Worm (Caenorhabditis elegans) whole organism, L4 larva: ENCODE data around the gene Y39H10A.1.

Experiments used
- F26F4.8 ChIP-seq: fragments of 200-800 bp; sonication (Bioruptor generic); conservative IDR thresholded peaks from 2 replicates; pipeline ENCODE4 v1.3.6; 2022; ENCODE audit warnings: missing genetic modification characterization, missing compliant biosample characterization
- F49E8.2 ChIP-seq: sonication (generic microtip); optimal IDR thresholded peaks from 2 replicates; lab custom pipeline; 2016; ENCODE audit warnings: missing compliant biosample characterization, mild to moderate bottlenecking, missing genetic modification characterization, borderline replicate concordance
- aha-1 ChIP-seq: fragments of 150-350 bp; peaks from one replicate; lab custom pipeline; 2014; ENCODE audit warnings: missing biosample characterization, missing genetic modification characterization
- attf-4 ChIP-seq: sonication (generic microtip); optimal IDR thresholded peaks from 3 replicates; lab custom pipeline; 2017; ENCODE audit warnings: missing biosample characterization, missing genetic modification characterization
- ceh-62 ChIP-seq: sonication (generic microtip); optimal IDR thresholded peaks from 2 replicates; lab custom pipeline; 2017; ENCODE audit warnings: missing biosample characterization, missing genetic modification characterization
- ces-1 ChIP-seq: fragments of 150-350 bp; sonication (generic microtip); optimal IDR thresholded peaks from 4 replicates; lab custom pipeline; 2014; ENCODE audit warnings: missing biosample characterization, missing genetic modification reagents, missing genetic modification characterization
- daf-8 ChIP-seq: fragments of 200-800 bp; sonication (Bioruptor generic); IDR thresholded peaks from 2 replicates; pipeline ENCODE4 v1.3.6; 2022; ENCODE audit warnings: missing genetic modification characterization, missing compliant biosample characterization
- dmd-6 ChIP-seq: fragments of 200-800 bp; sonication (Bioruptor generic); IDR thresholded peaks from 2 replicates; pipeline ENCODE4 v1.3.6; 2022; ENCODE audit warnings: missing genetic modification reagents, missing genetic modification characterization, missing compliant biosample characterization
- dmd-9 ChIP-seq: fragments of 200-800 bp; sonication (Bioruptor generic); IDR thresholded peaks from 2 replicates; pipeline ENCODE4 v1.3.6; 2022; ENCODE audit warnings: missing genetic modification reagents, missing genetic modification characterization, missing compliant biosample characterization
- dpl-1 ChIP-seq: fragments of 150-350 bp; optimal IDR thresholded peaks from 2 replicates; lab custom pipeline; 2014; ENCODE audit warnings: missing biosample characterization, missing genetic modification reagents, missing genetic modification characterization
- hif-1 ChIP-seq, 2 experiments: sonication (generic microtip); optimal IDR thresholded peaks; 2 replicates each; lab custom pipeline; 2016 to 2017; ENCODE audit warnings: missing compliant biosample characterization in 2 of 2, missing genetic modification characterization in 2 of 2, missing genetic modification reagents in 2 of 2, missing genotype in 2 of 2, mild to moderate bottlenecking in 1 of 2
- hlh-11 ChIP-seq: fragments of 200-800 bp; sonication (Bioruptor generic); optimal IDR thresholded peaks from 2 replicates; lab custom pipeline; 2018; ENCODE audit warnings: mild to moderate bottlenecking, missing genetic modification characterization, missing compliant biosample characterization
- hlh-30 ChIP-seq: sonication (generic microtip); optimal IDR thresholded peaks from 2 replicates; lab custom pipeline; 2017; ENCODE audit warnings: antibody characterized with exemption, mild to moderate bottlenecking, missing genetic modification characterization, missing compliant biosample characterization; ENCODE audit not compliant: insufficient read depth
- jun-1 ChIP-seq: fragments of 150-350 bp; optimal IDR thresholded peaks from 2 replicates; lab custom pipeline; 2014; ENCODE audit warnings: missing biosample characterization, missing genetic modification reagents, missing genetic modification characterization
- lin-1 ChIP-seq: fragments of 200-800 bp; sonication (Bioruptor generic); IDR thresholded peaks from 2 replicates; pipeline ENCODE4 v1.3.6; 2022; ENCODE audit warnings: missing genetic modification reagents, missing genetic modification characterization, missing compliant biosample characterization
- lin-13 ChIP-seq: fragments of 150-350 bp; optimal IDR thresholded peaks from 2 replicates; lab custom pipeline; 2014; ENCODE audit warnings: missing biosample characterization, missing genetic modification reagents, missing genetic modification characterization
- lin-39 ChIP-seq: fragments of 150-350 bp; optimal IDR thresholded peaks from 2 replicates; lab custom pipeline; 2014; ENCODE audit warnings: missing biosample characterization, missing genetic modification reagents, missing genetic modification characterization
- lsy-2 ChIP-seq, 2 experiments: fragments of 150-350 bp in 1 of 2; sonication (generic microtip) in 1 of 2; optimal IDR thresholded peaks; 2 replicates each; lab custom pipeline; 2014 to 2017; ENCODE audit warnings: missing biosample characterization in 2 of 2, missing genetic modification characterization in 2 of 2
- mdt-29 ChIP-seq: fragments of 200-800 bp; sonication (Bioruptor generic); IDR thresholded peaks from 2 replicates; pipeline ENCODE4 v1.3.6; 2022; ENCODE audit warnings: missing genetic modification reagents, missing genetic modification characterization, missing compliant biosample characterization
- mxl-2 ChIP-seq: fragments of 200-800 bp; sonication (Bioruptor generic); conservative IDR thresholded peaks from 2 replicates; pipeline ENCODE4 v1.3.6; 2022; ENCODE audit warnings: missing genetic modification reagents, missing genetic modification characterization, missing compliant biosample characterization
- mxl-3 ChIP-seq: fragments of 200-800 bp; sonication (Bioruptor generic); optimal IDR thresholded peaks from 2 replicates; lab custom pipeline; 2018; ENCODE audit warnings: mild to moderate bottlenecking, missing genetic modification characterization, missing compliant biosample characterization
- nhr-102 ChIP-seq: sonication (generic microtip); optimal IDR thresholded peaks from 2 replicates; lab custom pipeline; 2016; ENCODE audit warnings: mild to moderate bottlenecking, missing genetic modification characterization, moderate library complexity, missing compliant biosample characterization
- nhr-11 ChIP-seq: fragments of 150-350 bp; optimal IDR thresholded peaks from 2 replicates; lab custom pipeline; 2014; ENCODE audit warnings: missing biosample characterization, missing genetic modification characterization
- nhr-42 ChIP-seq: fragments of 200-800 bp; sonication (Bioruptor generic); IDR thresholded peaks from 2 replicates; pipeline ENCODE4 v1.3.6; 2022; ENCODE audit warnings: missing genetic modification characterization, missing compliant biosample characterization
- nhr-77 ChIP-seq: fragments of 150-350 bp; optimal IDR thresholded peaks from 2 replicates; lab custom pipeline; 2014; ENCODE audit warnings: missing biosample characterization, missing genetic modification characterization
- pha-4 ChIP-seq, 2 experiments: fragments of 150-350 bp in 1 of 2; fragments of 200-800 bp in 1 of 2; sonication (Bioruptor generic) in 1 of 2; IDR thresholded peaks in 1 of 2; optimal IDR thresholded peaks in 1 of 2; 2 replicates each; pipeline versions ENCODE4 v1.3.6 to Lab custom; 2014 to 2022; ENCODE audit warnings: missing genetic modification characterization in 2 of 2, missing genetic modification reagents in 2 of 2, missing biosample characterization in 1 of 2, missing compliant biosample characterization in 1 of 2
- php-3 ChIP-seq: fragments of 200-800 bp; sonication (Bioruptor generic); IDR thresholded peaks from 2 replicates; pipeline ENCODE4 v1.3.6; 2022; ENCODE audit warnings: missing genetic modification reagents, missing genetic modification characterization, missing compliant biosample characterization
- pqm-1 ChIP-seq: sonication (generic microtip); optimal IDR thresholded peaks from 2 replicates; lab custom pipeline; 2017; ENCODE audit warnings: missing biosample characterization, missing genetic modification characterization
- saeg-2 ChIP-seq: fragments of 200-800 bp; sonication (Bioruptor generic); IDR thresholded peaks from 2 replicates; pipeline ENCODE4 v1.3.6; 2022; ENCODE audit warnings: missing genetic modification reagents, missing genetic modification characterization, missing compliant biosample characterization
- sdz-12 ChIP-seq: fragments of 200-800 bp; sonication (Bioruptor generic); optimal IDR thresholded peaks from 2 replicates; lab custom pipeline; 2018; ENCODE audit warnings: mild to moderate bottlenecking, missing genetic modification characterization, missing compliant biosample characterization
- set-16 ChIP-seq: fragments of 200-800 bp; sonication (Bioruptor generic); IDR thresholded peaks from 2 replicates; pipeline ENCODE4 v1.3.6; 2022; ENCODE audit warnings: missing genetic modification reagents, missing genetic modification characterization, missing compliant biosample characterization
- spr-1 ChIP-seq: sonication (generic microtip); optimal IDR thresholded peaks from 2 replicates; lab custom pipeline; 2016; ENCODE audit warnings: mild to moderate bottlenecking, missing genetic modification characterization, missing compliant biosample characterization
- unc-130 ChIP-seq: sonication (generic microtip); optimal IDR thresholded peaks from 2 replicates; lab custom pipeline; 2016; ENCODE audit warnings: missing genetic modification reagents, missing genetic modification characterization, missing compliant biosample characterization
- unc-62 ChIP-seq, 3 experiments: fragments of 150-350 bp in 1 of 3; sonication (generic microtip); optimal IDR thresholded peaks in 2 of 3; peaks in 1 of 3; 1 replicate in 1 of 3; 2 replicates in 2 of 3; lab custom pipeline; 2014 to 2017; ENCODE audit warnings: missing biosample characterization in 3 of 3, missing genetic modification characterization in 3 of 3, missing genetic modification reagents in 3 of 3, missing genotype in 1 of 3
- vab-7 ChIP-seq: fragments of 200-800 bp; sonication (Bioruptor generic); IDR thresholded peaks from 2 replicates; pipeline ENCODE4 v1.3.6; 2022; ENCODE audit warnings: missing genetic modification reagents, missing genetic modification characterization, missing compliant biosample characterization
- zag-1 ChIP-seq: fragments of 150-350 bp; optimal IDR thresholded peaks from 2 replicates; lab custom pipeline; 2014; ENCODE audit warnings: missing biosample characterization, missing genetic modification characterization
- zfp-2 ChIP-seq: sonication (generic microtip); optimal IDR thresholded peaks from 2 replicates; lab custom pipeline; 2016; ENCODE audit warnings: mild to moderate bottlenecking, missing genetic modification characterization, missing compliant biosample characterization
- zfp-3 ChIP-seq: fragments of 200-800 bp; sonication (Bioruptor generic); conservative IDR thresholded peaks from 2 replicates; pipeline ENCODE4 v1.3.6; 2022; ENCODE audit warnings: missing genetic modification reagents, missing genetic modification characterization, missing compliant biosample characterization
- zip-2 ChIP-seq: fragments of 150-350 bp; optimal IDR thresholded peaks from 2 replicates; lab custom pipeline; 2014; ENCODE audit warnings: missing biosample characterization, missing genetic modification characterization
- ztf-7 ChIP-seq: fragments of 150-350 bp; optimal IDR thresholded peaks from 2 replicates; lab custom pipeline; 2014; ENCODE audit warnings: missing biosample characterization, missing genetic modification characterization

Gene Y39H10A.1

DNA sequence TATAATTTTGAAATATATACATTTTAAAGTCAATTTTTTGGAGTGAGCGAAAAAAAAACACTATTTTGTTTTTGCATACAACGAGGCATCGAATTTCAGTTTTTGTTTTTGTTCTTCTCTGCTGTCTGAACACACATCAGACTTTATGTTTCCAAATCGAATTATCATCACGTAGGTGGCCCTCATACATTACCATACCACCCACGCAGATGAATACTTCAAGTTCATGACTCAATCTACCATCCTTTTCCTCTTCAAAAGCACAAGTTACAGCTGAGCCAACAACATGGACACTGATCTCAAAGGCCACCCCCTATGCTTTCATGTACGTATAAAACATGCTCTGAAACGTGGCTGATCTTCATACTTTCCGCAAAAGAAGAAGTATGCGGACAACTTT lies 22.8 kb downstream of the Y39H10A.1 start, which contains the start of gene R08F11.7:
Gene R08F11.7, plus strand, starts transcription at position 301 of the 400 bp plus-strand sequence.
- TF ChIP-seq saeg-2 (no peak), aha-1 (tag; lab: Kevin White, UChicago) (peak; percentile 82)

DNA sequence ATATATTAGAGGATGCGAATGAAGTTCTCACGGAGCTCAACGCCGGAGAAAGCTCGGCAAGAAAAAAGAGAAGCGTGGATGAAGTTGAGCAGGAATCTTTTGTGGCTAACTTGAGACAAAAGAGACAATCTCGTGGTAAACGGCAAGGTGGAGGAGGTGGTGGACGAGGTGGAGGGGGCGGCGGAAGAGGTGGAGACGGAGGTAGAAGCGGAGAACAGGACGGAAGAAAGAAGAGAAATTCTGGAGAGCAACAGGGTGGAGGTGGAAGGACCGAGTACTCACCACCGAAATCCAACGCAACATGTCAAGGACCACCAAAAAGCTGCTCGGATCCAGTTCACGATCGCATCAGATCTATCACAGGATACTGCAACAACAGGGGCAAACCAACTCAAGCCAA lies 23.4 kb downstream of the Y39H10A.1 start:
- peak; percentile 70 for TF ChIP-seq set-16 (GFP tag; lab: Robert Waterston, UW)
- no peak for TF ChIP-seq spr-1
- TF ChIP-seq jun-1 (tag; lab: Kevin White, UChicago), result no peak
- TF ChIP-seq zfp-2, result no peak

DNA sequence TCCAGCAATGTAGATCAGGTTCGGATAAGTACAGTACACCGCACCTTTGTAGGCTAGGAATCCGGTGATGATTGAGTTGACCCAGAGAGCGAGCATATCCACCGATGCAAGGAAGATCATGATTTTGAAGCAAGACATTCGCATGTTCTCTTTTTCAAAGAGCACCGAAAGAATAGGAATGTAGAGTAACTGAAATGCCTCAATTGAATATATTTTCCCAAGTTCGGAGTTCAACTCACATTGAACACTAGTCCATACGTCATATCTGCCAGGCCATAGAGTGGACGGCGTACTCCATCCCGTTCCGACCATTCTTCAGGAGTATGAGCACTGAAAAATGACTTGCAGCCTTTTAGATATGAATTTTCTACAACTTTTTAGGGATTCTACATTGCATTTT lies 32.7 kb downstream of the Y39H10A.1 start:
- no peak for TF ChIP-seq dmd-9 (GFP tag; lab: Robert Waterston, UW)
- peak in 1 of 2 experiments; percentile 90 for TF ChIP-seq unc-62 (GFP tag; optimal IDR thresholded peaks at IDR 0.05 in 1 of 2; lab: Kevin White, UChicago)
- TF ChIP-seq unc-62 (tag; optimal IDR thresholded peaks at IDR 0.05; lab: Kevin White, UChicago), result no peak
- TF ChIP-seq, all 104 proteins: peak for 1

DNA sequence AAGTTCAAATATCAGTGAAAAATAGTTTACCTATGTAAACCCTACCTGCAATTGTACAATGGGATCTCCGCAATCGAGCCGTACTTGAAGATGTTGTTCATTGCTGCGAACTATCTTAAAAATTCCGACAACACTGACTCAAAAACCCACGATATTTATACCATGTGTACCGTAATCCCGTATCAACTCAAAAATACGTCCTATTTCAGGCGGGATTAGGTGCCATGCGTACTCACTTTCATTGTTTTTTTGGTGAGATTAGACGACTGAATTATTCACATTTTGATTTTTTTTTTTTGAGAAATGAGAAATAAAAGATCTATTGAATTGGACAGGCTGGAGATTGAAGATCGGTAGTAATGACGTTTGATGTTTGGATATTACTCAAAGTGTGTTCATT lies 33.4 kb downstream of the Y39H10A.1 start, which contains the start of gene srt-30:
Gene srt-30, minus strand, starts transcription at position 101 of the 400 bp plus-strand sequence.
- TF ChIP-seq F26F4.8 (GFP tag; lab: Robert Waterston, UW) (no peak), dmd-6 (no peak), pha-4 (GFP tag; IDR thresholded peaks at IDR 0.05; lab: Robert Waterston, UW) (no peak), pha-4 (tag; optimal IDR thresholded peaks at IDR 0.05; lab: Kevin White, UChicago) (no peak), ces-1 (GFP tag; lab: Kevin White, UChicago) (no peak), lin-13 (GFP tag; lab: Kevin White, UChicago) (no peak), zfp-3 (no peak), zag-1 (tag; lab: Kevin White, UChicago) (no peak), mxl-2 (GFP tag; lab: Robert Waterston, UW) (no peak), lin-1 (GFP tag; lab: Robert Waterston, UW) (no peak), php-3 (GFP tag; lab: Robert Waterston, UW) (no peak), daf-8 (no peak), lin-39 (tag; lab: Kevin White, UChicago) (no peak), ceh-62 (tag; lab: Kevin White, UChicago) (no peak), nhr-42 (GFP tag; lab: Robert Waterston, UW) (no peak), vab-7 (GFP tag; lab: Robert Waterston, UW) (no peak), set-16 (GFP tag; lab: Robert Waterston, UW) (no peak), F49E8.2 (no peak), mxl-3 (no peak), nhr-11 (tag; lab: Kevin White, UChicago) (no peak)

DNA sequence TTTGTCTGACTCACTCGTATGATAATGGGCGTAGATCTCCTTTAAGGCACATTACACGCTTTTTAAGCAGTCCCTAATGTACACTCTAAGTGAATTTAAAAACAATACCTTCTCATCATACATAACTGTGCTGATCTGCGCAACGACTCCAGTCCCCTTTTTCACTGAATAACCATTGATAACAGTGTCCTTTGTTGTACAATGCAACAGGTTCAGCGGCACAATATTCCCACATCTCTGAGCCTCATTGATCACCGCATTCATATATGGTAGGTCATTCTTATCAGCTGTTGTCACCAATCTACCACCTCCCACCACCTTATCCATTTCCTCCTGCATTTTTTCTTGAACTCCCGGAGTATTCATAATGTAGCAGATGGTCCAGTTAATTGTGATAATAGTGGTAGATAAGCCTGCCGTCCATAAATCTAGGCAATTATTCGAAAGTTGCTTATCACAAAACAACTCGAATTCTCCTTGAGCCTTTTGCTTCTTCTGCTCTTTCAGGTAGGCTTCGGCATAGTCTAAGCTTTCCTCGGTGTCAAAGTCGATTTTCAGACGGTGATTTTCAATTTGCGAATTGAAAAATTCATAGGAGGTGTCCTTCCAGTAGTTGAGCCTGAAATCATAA lies 34.9 kb downstream of the Y39H10A.1 start:
- TF ChIP-seq sdz-12 (GFP tag; lab: Kevin White, UChicago) (no peak), nhr-77 (tag; lab: Kevin White, UChicago) (no peak), aha-1 (tag; lab: Kevin White, UChicago) (peak; percentile 66), unc-62 (GFP tag; optimal IDR thresholded peaks at IDR 0.05 in 1 of 2; lab: Kevin White, UChicago) (peak in 1 of 2 experiments; percentile 92), unc-62 (tag; optimal IDR thresholded peaks at IDR 0.05; lab: Kevin White, UChicago) (no peak), ztf-7 (tag; lab: Kevin White, UChicago) (no peak), dmd-9 (GFP tag; lab: Robert Waterston, UW) (no peak), pqm-1 (no peak)

DNA sequence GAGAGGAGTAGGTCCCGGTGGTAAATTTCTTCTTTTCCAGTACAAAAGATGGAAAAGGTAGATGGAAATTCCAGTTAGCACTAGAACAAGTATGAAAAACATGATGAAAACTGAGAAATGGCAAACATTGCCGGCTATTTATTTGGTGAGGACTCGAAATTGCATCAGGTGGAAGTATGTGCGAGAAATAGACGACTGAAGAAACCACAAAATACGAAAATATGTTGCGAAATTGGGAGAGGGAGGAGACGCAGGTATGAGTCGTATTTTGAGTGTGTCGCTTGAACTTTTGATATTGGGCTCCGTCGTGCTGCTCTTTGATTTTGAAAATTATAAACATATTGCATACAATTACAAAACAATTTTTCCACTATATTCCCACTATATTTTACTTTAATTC lies 36.3 kb downstream of the Y39H10A.1 start, which contains the start of gene cyp-33C8:
Gene cyp-33C8, minus strand, starts transcription at position 200 of the 400 bp plus-strand sequence.
- no peak for TF ChIP-seq jun-1 (tag; lab: Kevin White, UChicago)
- peak; percentile 63 for TF ChIP-seq nhr-11 (tag; lab: Kevin White, UChicago)
- no peak for TF ChIP-seq zip-2
- peak; percentile 31 for TF ChIP-seq hlh-11 (tag; lab: Kevin White, UChicago)
- TF ChIP-seq unc-130, result no peak
- TF ChIP-seq attf-4 (tag; lab: Kevin White, UChicago), result no peak
- TF ChIP-seq hlh-30 (tag; lab: Kevin White, UChicago), result no peak
- no peak for TF ChIP-seq php-3 (GFP tag; lab: Robert Waterston, UW)
- TF ChIP-seq lsy-2 (tag; optimal IDR thresholded peaks at IDR 0.05; lab: Kevin White, UChicago), result no peak
- TF ChIP-seq hif-1 (tag; optimal IDR thresholded peaks at IDR 0.05; lab: Kevin White, UChicago), result peak in 1 of 2 experiments; percentile 46
- TF ChIP-seq pha-4 (GFP tag; IDR thresholded peaks at IDR 0.05; lab: Robert Waterston, UW), result no peak
- peak; percentile 6 for TF ChIP-seq pha-4 (tag; optimal IDR thresholded peaks at IDR 0.05; lab: Kevin White, UChicago)
- TF ChIP-seq aha-1 (tag; lab: Kevin White, UChicago), result no peak
- peak; percentile 16 for TF ChIP-seq dpl-1 (GFP tag; lab: Kevin White, UChicago)
- TF ChIP-seq mdt-29 (GFP tag; lab: Robert Waterston, UW), result no peak
- TF ChIP-seq nhr-102 (tag; lab: Kevin White, UChicago), result peak; percentile 31
